Fruit fly (Drosophila melanogaster): ENCODE data around the gene vri.

vri gene

dm6 chr2L:5254105-5254711 lies 34.5 kb upstream of the vri start (continued):
- TF ChIP-seq ro (GFP tag; IDR thresholded peaks at IDR 0.05): no peak
- TF ChIP-seq CG2875 (GFP tag; optimal IDR thresholded peaks at IDR 0.05): no peak
- TF ChIP-seq CG4424 (GFP tag; optimal IDR thresholded peaks at IDR 0.05): peak; percentile 2
- peak; percentile 82 for TF ChIP-seq corto (GFP tag; optimal IDR thresholded peaks at IDR 0.05)
- TF ChIP-seq CG17359 (tag; optimal IDR thresholded peaks at IDR 0.05): peak; percentile 6
- TF ChIP-seq fd102C (GFP tag; optimal IDR thresholded peaks at IDR 0.05): no peak
- no peak for TF ChIP-seq az2 (GFP tag; optimal IDR thresholded peaks at IDR 0.05)
- TF ChIP-seq Jarid2 (GFP tag; optimal IDR thresholded peaks at IDR 0.05): no peak
- no peak for TF ChIP-seq CG7745 (tag; optimal IDR thresholded peaks at IDR 0.05)
- no peak for TF ChIP-seq onecut (GFP tag; IDR thresholded peaks at IDR 0.05)
- TF ChIP-seq CG30431 (GFP tag; optimal IDR thresholded peaks at IDR 0.05): peak; percentile 8
- TF ChIP-seq CG2889 (GFP tag; IDR thresholded peaks at IDR 0.05): no peak
- TF ChIP-seq gsb (GFP tag; IDR thresholded peaks at IDR 0.05): no peak
- no peak for TF ChIP-seq HLH3B (GFP tag; IDR thresholded peaks at IDR 0.05)
- TF ChIP-seq dmrt11E (tag; optimal IDR thresholded peaks at IDR 0.05): peak; percentile 28
- no peak for TF ChIP-seq stc (GFP tag; IDR thresholded peaks at IDR 0.05)
- TF ChIP-seq Dek (tag; optimal IDR thresholded peaks at IDR 0.05): no peak
- no peak for TF ChIP-seq CG8478 (optimal IDR thresholded peaks at IDR 0.05)
- no peak for TF ChIP-seq CG9609 (GFP tag; optimal IDR thresholded peaks at IDR 0.05)
- no peak for TF ChIP-seq knrl (GFP tag; IDR thresholded peaks at IDR 0.05; ENCODE audit: partially characterized antibody)
- TF ChIP-seq en (GFP tag; optimal IDR thresholded peaks at IDR 0.05): no peak
- no peak for TF ChIP-seq Meics (GFP tag; optimal IDR thresholded peaks at IDR 0.05)
- no peak for TF ChIP-seq nmo (GFP tag; optimal IDR thresholded peaks at IDR 0.05)
- TF ChIP-seq ham (GFP tag; IDR thresholded peaks at IDR 0.05): no peak
- TF ChIP-seq stwl (tag; optimal IDR thresholded peaks at IDR 0.05): no peak
- no peak for TF ChIP-seq dan (GFP tag; IDR thresholded peaks at IDR 0.05)
- no peak for TF ChIP-seq CG17385 (GFP tag; optimal IDR thresholded peaks at IDR 0.05)
- no peak for TF ChIP-seq Camta (GFP tag; optimal IDR thresholded peaks at IDR 0.05)
- TF ChIP-seq bbx (GFP tag; IDR thresholded peaks at IDR 0.05; ENCODE audit: partially characterized antibody): no peak
- TF ChIP-seq CG30403 (GFP tag; optimal IDR thresholded peaks at IDR 0.05): no peak
- TF ChIP-seq NC2β (GFP tag; optimal IDR thresholded peaks at IDR 0.05): no peak
- no peak for TF ChIP-seq Oli (tag; optimal IDR thresholded peaks at IDR 0.05)
- no peak for TF ChIP-seq Myb (GFP tag; optimal IDR thresholded peaks at IDR 0.05)
- no peak for TF ChIP-seq zen (tag; optimal IDR thresholded peaks at IDR 0.05)
- TF ChIP-seq dm (GFP tag; optimal IDR thresholded peaks at IDR 0.05): no peak
- 0 out of 2 replicates have a peak, but pooled peaks have one; percentile 8 for TF ChIP-seq vvl (GFP tag; IDR thresholded peaks at IDR 0.05)
- peak; percentile 12 for TF ChIP-seq Ssrp (tag; optimal IDR thresholded peaks at IDR 0.05)
- TF ChIP-seq CG12299 (tag; optimal IDR thresholded peaks at IDR 0.05): no peak
- no peak for TF ChIP-seq CG9817 (tag; optimal IDR thresholded peaks at IDR 0.05)
- TF ChIP-seq bigmax (GFP tag; optimal IDR thresholded peaks at IDR 0.05): no peak
- TF ChIP-seq tx (GFP tag; optimal IDR thresholded peaks at IDR 0.05): no peak
- no peak for TF ChIP-seq Mad (GFP tag; optimal IDR thresholded peaks at IDR 0.05)
- no peak for TF ChIP-seq MTF-1 (GFP tag; optimal IDR thresholded peaks at IDR 0.05; ENCODE audit: borderline replicate concordance)
- no peak for TF ChIP-seq twi (tag; optimal IDR thresholded peaks at IDR 0.05)
- TF ChIP-seq CG5245 (GFP tag; optimal IDR thresholded peaks at IDR 0.05): no peak
- no peak for TF ChIP-seq cas (GFP tag; IDR thresholded peaks at IDR 0.05)
- TF ChIP-seq pan (optimal IDR thresholded peaks at IDR 0.05): no peak
- TF ChIP-seq pan (GFP tag; optimal IDR thresholded peaks at IDR 0.05 in 1 of 2, IDR thresholded peaks at IDR 0.05 in 1 of 2): no peak
- TF ChIP-seq D19B (GFP tag; optimal IDR thresholded peaks at IDR 0.05): no peak
- TF ChIP-seq Hey (tag; optimal IDR thresholded peaks at IDR 0.05): no peak
- TF ChIP-seq bsh (GFP tag; optimal IDR thresholded peaks at IDR 0.05): peak; percentile 57 to 79

All from whole organism, embryonic.